Worm (Caenorhabditis elegans) whole organism, L1 larva: Measurements from ENCODE around the gene Y39A1A.20.

Source experiments
- egl-13 ChIP-seq: sonication (generic microtip); optimal IDR thresholded peaks from 2 replicates; lab custom pipeline; 2016; ENCODE audit warnings: missing genotype, missing genetic modification reagents, missing genetic modification characterization, missing compliant biosample characterization
- nhr-77 ChIP-seq: fragments of 150-350 bp; optimal IDR thresholded peaks from 2 replicates; lab custom pipeline; 2014; ENCODE audit warnings: missing biosample characterization, missing genetic modification characterization
- skn-1 ChIP-seq: fragments of 150-350 bp; optimal IDR thresholded peaks from 2 replicates; lab custom pipeline; 2014; ENCODE audit warnings: missing biosample characterization, missing genetic modification characterization
- snpc-4 ChIP-seq: fragments of 150-350 bp; optimal IDR thresholded peaks from 2 replicates; lab custom pipeline; 2014; ENCODE audit warnings: missing biosample characterization, missing genetic modification characterization
- unc-30 ChIP-seq: sonication (generic microtip); optimal IDR thresholded peaks from 2 replicates; lab custom pipeline; 2017; ENCODE audit warnings: missing biosample characterization, missing genetic modification characterization

DNA sequence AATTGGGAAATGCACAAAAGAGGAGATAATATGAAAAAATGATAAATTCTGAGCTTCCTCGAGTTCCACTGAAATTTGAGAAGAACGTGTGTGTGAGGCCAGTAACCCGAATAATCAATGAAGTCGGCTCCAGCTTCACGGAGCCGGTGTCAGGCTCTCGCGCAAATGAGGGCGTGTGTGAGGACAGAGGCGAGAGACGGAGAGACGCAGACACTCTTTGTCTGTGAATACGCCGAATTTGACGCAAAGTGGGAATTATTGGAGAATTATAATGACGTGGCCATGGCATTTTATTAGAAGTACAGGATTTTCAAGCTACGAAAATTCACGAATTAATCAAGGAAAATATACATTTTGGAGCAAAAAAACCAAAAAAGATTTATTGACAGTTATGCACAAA is 39.5 kb upstream of the Y39A1A.20 start:
- TF ChIP-seq skn-1 (tag; lab: Kevin White, UChicago) (peak; percentile 8), nhr-77 (tag; lab: Kevin White, UChicago) (no peak), egl-13 (tag; lab: Kevin White, UChicago) (peak; percentile 33), unc-30 (tag; lab: Kevin White, UChicago) (no peak), snpc-4 (tag; lab: Kevin White, UChicago) (no peak)
